Worm (Caenorhabditis elegans): ENCODE measurements around the gene M03F8.6.

DNA sequence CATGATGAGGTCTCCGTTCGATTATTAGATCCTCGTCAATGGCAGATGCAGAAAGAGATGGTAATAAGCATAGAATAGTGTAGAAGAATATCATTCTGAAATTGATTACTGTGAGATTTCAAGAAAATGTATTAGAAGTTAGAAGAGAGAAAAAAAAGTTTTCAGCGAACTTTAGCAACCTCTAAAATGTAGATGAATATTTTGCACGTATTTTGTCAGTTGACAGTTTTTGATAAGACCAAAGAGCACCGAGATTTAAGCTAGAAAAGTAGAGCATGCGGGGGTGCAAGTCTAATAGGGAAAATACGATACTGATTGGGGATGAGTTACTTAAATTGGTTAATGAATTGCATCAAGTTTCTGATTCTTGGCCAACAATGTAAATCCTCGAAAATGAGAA is at the start of gene M03F8.6:
- TF ChIP-seq ceh-13 (GFP tag; optimal IDR thresholded peaks at IDR 0.05) (no peak), tbx-37 (GFP tag; conservative IDR thresholded peaks at IDR 0.05) (no peak), ceh-36 (tag; optimal IDR thresholded peaks at IDR 0.05) (no peak), ets-7 (tag; optimal IDR thresholded peaks at IDR 0.05) (no peak), flt-1 (GFP tag; IDR thresholded peaks at IDR 0.05) (no peak), hmg-4 (GFP tag; optimal IDR thresholded peaks at IDR 0.05) (no peak), pes-1 (GFP tag; IDR thresholded peaks at IDR 0.05) (no peak), hnd-1 (tag; optimal IDR thresholded peaks at IDR 0.05) (no peak), sea-1 (GFP tag; conservative IDR thresholded peaks at IDR 0.05) (no peak), ama-1 (optimal IDR thresholded peaks at IDR 0.05) (no peak), aly-1 (tag; optimal IDR thresholded peaks at IDR 0.05) (no peak)
